Fruit fly (Drosophila melanogaster) whole organism, embryonic: ENCODE results near the gene Elp3.
A peak's percentile ranks its signal among the peaks of the same experiment; 100 is the strongest.

Experiments
- B-H1 ChIP-seq: fragments of 200-800 bp; sonication (Bioruptor generic); IDR thresholded peaks from 3 replicates; pipeline ENCODE4 v1.3.6; 2022; ENCODE audit warnings: missing biosample characterization, missing genetic modification characterization
- CG10267 ChIP-seq: fragments of 200-800 bp; sonication (Bioruptor generic); optimal IDR thresholded peaks from 2 replicates; lab custom pipeline; 2018; ENCODE audit warnings: missing biosample characterization, mild to moderate bottlenecking, missing genetic modification characterization, moderate library complexity
- CG10543 ChIP-seq: fragments of 200-800 bp; sonication (Bioruptor generic); optimal IDR thresholded peaks from 3 replicates; lab custom pipeline; 2017; ENCODE audit warnings: missing biosample characterization, mild to moderate bottlenecking, missing genetic modification characterization, moderate library complexity
- CG12071 ChIP-seq: fragments of 200-800 bp; sonication (Bioruptor generic); optimal IDR thresholded peaks from 3 replicates; lab custom pipeline; 2018; ENCODE audit warnings: missing biosample characterization, mild to moderate bottlenecking, missing genetic modification characterization
- CG12219 ChIP-seq: fragments of 200-800 bp; sonication (Bioruptor generic); optimal IDR thresholded peaks from 3 replicates; lab custom pipeline; 2018; ENCODE audit warnings: missing biosample characterization, mild to moderate bottlenecking, missing genetic modification characterization
- CG12236 ChIP-seq: fragments of 200-800 bp; sonication (Bioruptor generic); optimal IDR thresholded peaks from 2 replicates; lab custom pipeline; 2016; ENCODE audit warnings: missing biosample characterization, missing genetic modification characterization
- CG15073 ChIP-seq: fragments of 200-800 bp; sonication (Bioruptor generic); optimal IDR thresholded peaks from 2 replicates; lab custom pipeline; 2016; ENCODE audit warnings: missing biosample characterization, missing genetic modification characterization
- CG1602 ChIP-seq: fragments of 200-800 bp; sonication (Bioruptor generic); optimal IDR thresholded peaks from 3 replicates; lab custom pipeline; 2016; ENCODE audit warnings: missing biosample characterization, missing genetic modification characterization
- CG17186 ChIP-seq: fragments of 200-800 bp; sonication (Bioruptor generic); optimal IDR thresholded peaks from 3 replicates; lab custom pipeline; 2017; ENCODE audit warnings: missing biosample characterization, missing genetic modification reagents, missing genetic modification characterization
- CG18262 ChIP-seq: fragments of 200-800 bp; optimal IDR thresholded peaks from 3 replicates; lab custom pipeline; 2019; ENCODE audit warnings: missing biosample characterization, mild to moderate bottlenecking, missing genetic modification characterization, moderate library complexity
- CG18476 ChIP-seq: fragments of 200-800 bp; sonication (Bioruptor generic); optimal IDR thresholded peaks from 2 replicates; lab custom pipeline; 2016; ENCODE audit warnings: missing biosample characterization, mild to moderate bottlenecking, missing genetic modification characterization
- CG2875 ChIP-seq: fragments of 200-800 bp; sonication (Bioruptor generic); optimal IDR thresholded peaks from 2 replicates; lab custom pipeline; 2017; ENCODE audit warnings: missing biosample characterization, mild to moderate bottlenecking, missing genetic modification characterization, missing genetic modification reagents
- CG31224 ChIP-seq: fragments of 200-800 bp; sonication (Bioruptor generic); IDR thresholded peaks from 2 replicates; pipeline ENCODE4 v1.3.6; 2022; ENCODE audit warnings: missing biosample characterization, missing genetic modification characterization
- CG31441 ChIP-seq: fragments of 200-800 bp; sonication (Bioruptor generic); IDR thresholded peaks from 2 replicates; pipeline ENCODE4 v1.3.6; 2022; ENCODE audit warnings: missing biosample characterization, missing genetic modification characterization
- CG3726 ChIP-seq: fragments of 200-800 bp; sonication (Bioruptor generic); IDR thresholded peaks from 3 replicates; pipeline ENCODE4, ENCODE4 v1.3.6; 2022; ENCODE audit warnings: missing biosample characterization, missing genetic modification characterization
- CG3838 ChIP-seq: fragments of 200-800 bp; sonication (Bioruptor generic); optimal IDR thresholded peaks from 3 replicates; lab custom pipeline; 2016; ENCODE audit warnings: missing biosample characterization, missing genetic modification characterization
- CG7357 ChIP-seq: fragments of 200-800 bp; sonication (Bioruptor generic); IDR thresholded peaks from 3 replicates; pipeline ENCODE4 v1.3.6; 2022; ENCODE audit warnings: missing biosample characterization, missing genetic modification characterization
- CG7963 ChIP-seq: fragments of 200-800 bp; sonication (Bioruptor generic); IDR thresholded peaks from 3 replicates; pipeline ENCODE4 v1.3.6; 2022; ENCODE audit warnings: missing biosample characterization, missing genetic modification characterization; ENCODE audit not compliant: partially characterized antibody
- CG8290 ChIP-seq, 3 experiments: fragments of 200-800 bp; sonication (Bioruptor generic); optimal IDR thresholded peaks; 2 replicates each; lab custom pipeline; 2016 to 2019; ENCODE audit warnings: missing biosample characterization in 3 of 3, missing genetic modification characterization in 3 of 3, mild to moderate bottlenecking in 2 of 3, moderate library complexity in 1 of 3
- Dbx ChIP-seq: fragments of 200-800 bp; sonication (Bioruptor generic); IDR thresholded peaks from 3 replicates; pipeline ENCODE4 v1.3.6; 2022; ENCODE audit warnings: missing biosample characterization, missing genetic modification characterization
- Drgx ChIP-seq: fragments of 200-800 bp; sonication (Bioruptor generic); IDR thresholded peaks from 2 replicates; pipeline ENCODE4 v1.3.6; 2022; ENCODE audit warnings: missing biosample characterization, missing genetic modification characterization
- E2f2 ChIP-seq: fragments of 200-800 bp; sonication (Bioruptor generic); IDR thresholded peaks from 2 replicates; pipeline ENCODE4 v1.3.6; 2022; ENCODE audit warnings: missing biosample characterization, missing genetic modification characterization
- Gug ChIP-seq: fragments of 200-800 bp; sonication (Bioruptor generic); IDR thresholded peaks from 4 replicates; pipeline ENCODE4 v1.3.6; 2022; ENCODE audit warnings: missing biosample characterization, missing genetic modification characterization
- HLH4C ChIP-seq: fragments of 200-800 bp; sonication (Bioruptor generic); IDR thresholded peaks from 3 replicates; pipeline ENCODE4 v1.3.6; 2022; ENCODE audit warnings: missing biosample characterization, missing genetic modification characterization; ENCODE audit not compliant: partially characterized antibody
- Hr3 ChIP-seq: fragments of 200-800 bp; sonication (Bioruptor generic); optimal IDR thresholded peaks from 3 replicates; lab custom pipeline; 2016; ENCODE audit warnings: missing biosample characterization, missing genetic modification characterization
- Hr78 ChIP-seq, 2 experiments: fragments of 200-800 bp in 1 of 2; fragments of >200 bp in 1 of 2; sonication (Bioruptor generic) in 1 of 2; optimal IDR thresholded peaks; 2 replicates each; lab custom pipeline; 2017 to 2019; ENCODE audit warnings: missing biosample characterization in 2 of 2, missing genetic modification characterization in 2 of 2, mild to moderate bottlenecking in 1 of 2, moderate library complexity in 1 of 2
- Hsf ChIP-seq: fragments of 200-800 bp; sonication (Bioruptor generic); optimal IDR thresholded peaks from 3 replicates; lab custom pipeline; 2016; ENCODE audit warnings: missing biosample characterization, missing genetic modification characterization
- MESR4 ChIP-seq: fragments of 200-800 bp; sonication (Bioruptor generic); optimal IDR thresholded peaks from 2 replicates; lab custom pipeline; 2018; ENCODE audit warnings: missing biosample characterization, mild to moderate bottlenecking, missing genetic modification characterization, moderate library complexity
- Max ChIP-seq: fragments of 200-800 bp; sonication (Bioruptor generic); optimal IDR thresholded peaks from 2 replicates; lab custom pipeline; 2016; ENCODE audit warnings: missing biosample characterization, mild to moderate bottlenecking, missing genetic modification characterization
- Mes4 ChIP-seq: fragments of 200-800 bp; sonication (Bioruptor generic); optimal IDR thresholded peaks from 2 replicates; lab custom pipeline; 2016; ENCODE audit warnings: missing biosample characterization, missing genetic modification characterization
- NC2α ChIP-seq: fragments of 200-800 bp; sonication (Bioruptor generic); optimal IDR thresholded peaks from 2 replicates; lab custom pipeline; 2016; ENCODE audit warnings: missing biosample characterization, missing genetic modification characterization
- Opbp ChIP-seq: fragments of 200-800 bp; sonication (Bioruptor generic); IDR thresholded peaks from 3 replicates; pipeline ENCODE4 v1.3.6; 2022; ENCODE audit warnings: missing biosample characterization, missing genetic modification characterization; ENCODE audit not compliant: partially characterized antibody
- Six4 ChIP-seq: fragments of 200-800 bp; sonication (Bioruptor generic); optimal IDR thresholded peaks from 2 replicates; lab custom pipeline; 2016; ENCODE audit warnings: missing biosample characterization, missing genetic modification characterization
- Sry-δ ChIP-seq: fragments of 200-800 bp; sonication (Bioruptor generic); optimal IDR thresholded peaks from 2 replicates; lab custom pipeline; 2016; ENCODE audit warnings: missing biosample characterization, missing genetic modification characterization
- Xrp1 ChIP-seq: fragments of 200-800 bp; sonication (Bioruptor generic); IDR thresholded peaks from 2 replicates; pipeline ENCODE4 v1.3.6; 2022; ENCODE audit warnings: missing biosample characterization, missing genetic modification characterization
- al ChIP-seq: fragments of 200-800 bp; sonication (Bioruptor generic); IDR thresholded peaks from 2 replicates; pipeline ENCODE4 v1.3.6; 2022; ENCODE audit warnings: missing biosample characterization, missing genetic modification characterization
- ap ChIP-seq: fragments of 200-800 bp; sonication (Bioruptor generic); IDR thresholded peaks from 2 replicates; pipeline ENCODE4 v1.3.6; 2022; ENCODE audit warnings: missing biosample characterization, missing genetic modification characterization
- bbx ChIP-seq: fragments of 200-800 bp; sonication (Bioruptor generic); IDR thresholded peaks from 2 replicates; pipeline ENCODE4 v1.3.6; 2022; ENCODE audit warnings: missing biosample characterization, missing genetic modification characterization; ENCODE audit not compliant: partially characterized antibody
- esg ChIP-seq: fragments of 200-800 bp; sonication (Bioruptor generic); conservative IDR thresholded peaks from 2 replicates; pipeline ENCODE4 v1.3.6; 2022; ENCODE audit warnings: missing biosample characterization, missing genetic modification characterization
- ewg ChIP-seq: fragments of 200-800 bp; sonication (Bioruptor generic); optimal IDR thresholded peaks from 3 replicates; lab custom pipeline; 2017; ENCODE audit warnings: mild to moderate bottlenecking, missing biosample characterization, missing genetic modification reagents, missing genetic modification characterization
- ftz-f1 ChIP-seq: fragments of 200-800 bp; sonication (Bioruptor generic); optimal IDR thresholded peaks from 2 replicates; lab custom pipeline; 2016; ENCODE audit warnings: missing biosample characterization, missing genetic modification characterization
- gfzf ChIP-seq: fragments of 200-800 bp; sonication (Bioruptor generic); optimal IDR thresholded peaks from 2 replicates; lab custom pipeline; 2016; ENCODE audit warnings: missing biosample characterization, mild to moderate bottlenecking, missing genetic modification characterization, moderate library complexity
- knrl ChIP-seq: fragments of 200-800 bp; sonication (Bioruptor generic); IDR thresholded peaks from 3 replicates; pipeline ENCODE4 v1.3.6; 2022; ENCODE audit warnings: missing biosample characterization, missing genetic modification characterization; ENCODE audit not compliant: partially characterized antibody
- onecut ChIP-seq: fragments of 200-800 bp; sonication (Bioruptor generic); IDR thresholded peaks from 2 replicates; pipeline ENCODE4 v1.3.6; 2022; ENCODE audit warnings: missing biosample characterization, missing genetic modification characterization
- pb ChIP-seq: fragments of 200-800 bp; sonication (Bioruptor generic); optimal IDR thresholded peaks from 3 replicates; lab custom pipeline; 2016; ENCODE audit warnings: missing biosample characterization, missing genetic modification characterization
- phol ChIP-seq: fragments of 200-800 bp; sonication (Bioruptor generic); optimal IDR thresholded peaks from 3 replicates; lab custom pipeline; 2018; ENCODE audit warnings: missing biosample characterization, mild to moderate bottlenecking, missing genetic modification characterization, moderate library complexity
- sisA ChIP-seq: fragments of 200-800 bp; sonication (Bioruptor generic); IDR thresholded peaks from 2 replicates; pipeline ENCODE4 v1.3.6; 2022; ENCODE audit warnings: missing biosample characterization, missing genetic modification characterization
- slou ChIP-seq: fragments of 200-800 bp; sonication (Bioruptor generic); optimal IDR thresholded peaks from 3 replicates; lab custom pipeline; 2016; ENCODE audit warnings: missing biosample characterization, missing genetic modification characterization
- sqz ChIP-seq: fragments of 200-800 bp; sonication (Bioruptor generic); optimal IDR thresholded peaks from 3 replicates; lab custom pipeline; 2018; ENCODE audit warnings: missing biosample characterization, mild to moderate bottlenecking, missing genetic modification characterization
- vnd ChIP-seq: fragments of 200-800 bp; sonication (Bioruptor generic); IDR thresholded peaks from 3 replicates; pipeline ENCODE4 v1.3.6; 2022; ENCODE audit warnings: missing biosample characterization, missing genetic modification characterization; ENCODE audit not compliant: partially characterized antibody
- zfh1 ChIP-seq: fragments of 200-800 bp; sonication (Bioruptor generic); IDR thresholded peaks from 3 replicates; pipeline ENCODE4 v1.3.6; 2022; ENCODE audit warnings: missing biosample characterization, missing genetic modification characterization

The Elp3 gene

DNA sequence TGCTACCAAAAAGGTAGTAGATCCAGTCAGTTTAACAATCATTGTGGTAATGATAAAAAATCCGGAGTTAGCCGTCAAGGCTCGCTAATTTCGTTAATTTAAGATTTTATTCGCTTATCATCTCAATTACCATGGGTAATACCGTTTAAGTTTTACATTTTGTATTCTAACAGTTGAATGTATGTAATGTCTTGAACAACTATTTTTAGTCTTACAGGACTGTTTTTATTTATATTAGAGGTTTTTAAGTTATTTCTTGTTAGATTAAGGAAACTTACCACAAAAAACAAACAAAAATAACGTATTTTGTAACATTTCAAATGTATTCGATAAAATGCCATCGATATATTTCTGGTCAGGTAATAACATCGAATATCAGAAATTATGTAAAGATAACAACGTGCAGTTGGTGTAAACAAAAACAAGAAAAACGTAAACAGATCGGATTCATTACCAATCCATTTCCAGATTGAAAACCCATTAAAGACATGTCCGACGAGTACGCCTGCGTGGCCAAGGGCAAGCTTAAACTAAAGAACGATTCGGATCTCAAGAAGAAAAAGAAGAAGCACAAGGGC is 2.4 kb upstream of the Elp3 start, which contains the start of the genes Sfp24F and CG15432 (continued):
- TF ChIP-seq CG7357: no peak
- TF ChIP-seq CG2875 (GFP tag; lab: Kevin White, UChicago): no peak
- TF ChIP-seq bbx (GFP tag; lab: Robert Waterston, UW): peak; percentile 41; the same call in 1 of the 2 replicates
- TF ChIP-seq vnd (GFP tag; lab: Robert Waterston, UW): 0 out of 3 replicates have a peak, but pooled peaks have one; percentile 29
- TF ChIP-seq CG10267: peak; percentile 26
- no peak for TF ChIP-seq CG12071 (GFP tag; lab: Kevin White, UChicago)
- peak; percentile 51 for TF ChIP-seq Sry-δ
- TF ChIP-seq HLH4C: peak; percentile 73
- TF ChIP-seq CG18476: no peak
- TF ChIP-seq ftz-f1 (GFP tag; lab: Kevin White, UChicago): no peak
- no peak for TF ChIP-seq CG10543 (GFP tag; lab: Kevin White, UChicago)
- no peak for TF ChIP-seq sqz (GFP tag; lab: Kevin White, UChicago)
- peak; percentile 30 for TF ChIP-seq MESR4 (GFP tag; lab: Kevin White, UChicago)
- peak; percentile 39; the same call in 1 of the 3 replicates for TF ChIP-seq Opbp (GFP tag; lab: Robert Waterston, UW)
- TF ChIP-seq CG31224 (GFP tag; lab: Robert Waterston, UW): no peak
- TF ChIP-seq Drgx (GFP tag; lab: Robert Waterston, UW): no peak
- no peak for TF ChIP-seq NC2α (GFP tag; lab: Kevin White, UChicago)
- no peak for TF ChIP-seq Dbx (GFP tag; lab: Robert Waterston, UW)
- no peak; the same call in 2 of the 3 replicates for TF ChIP-seq CG7963 (GFP tag; lab: Robert Waterston, UW)
- no peak for TF ChIP-seq sisA
- TF ChIP-seq CG3726 (GFP tag; lab: Robert Waterston, UW): no peak
- no peak for TF ChIP-seq CG1602 (GFP tag; lab: Kevin White, UChicago)
- TF ChIP-seq ap (GFP tag; lab: Robert Waterston, UW): no peak
- TF ChIP-seq Mes4 (GFP tag; lab: Kevin White, UChicago): no peak
- TF ChIP-seq CG18262: no peak
- TF ChIP-seq pb: no peak
- TF ChIP-seq Hsf: no peak
- TF ChIP-seq Hr3 (GFP tag; lab: Kevin White, UChicago): no peak
- TF ChIP-seq gfzf (GFP tag; lab: Kevin White, UChicago): peak; percentile 32
- no peak for TF ChIP-seq B-H1
- no peak for TF ChIP-seq phol (tag; lab: Kevin White, UChicago)

DNA sequence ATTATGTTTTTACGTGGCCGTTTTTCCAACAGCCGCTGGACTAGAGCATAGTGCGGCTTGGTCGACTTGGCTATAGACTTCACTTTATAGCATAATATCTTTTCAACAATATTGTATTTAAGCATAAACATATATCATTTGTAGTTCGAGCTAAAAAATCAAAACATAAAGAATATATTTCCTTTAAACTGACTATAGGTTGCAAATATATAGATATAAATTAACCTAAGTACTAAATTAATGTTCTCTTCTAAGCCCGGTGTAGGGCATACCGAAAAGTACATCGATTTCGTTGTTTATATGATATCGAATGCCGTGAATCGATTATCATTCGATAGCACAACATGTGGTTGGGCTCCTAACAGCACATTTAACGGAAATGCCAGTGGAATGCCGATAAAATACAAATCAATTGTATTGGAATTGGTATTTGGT is 4.1 kb downstream of the Elp3 start, which contains the start of gene MFS18:
Gene MFS18, minus strand, starts transcription at position 54 of the 435 bp plus-strand sequence.
- TF ChIP-seq esg (GFP tag; lab: Robert Waterston, UW) (peak; percentile 99), CG17186 (GFP tag; lab: Kevin White, UChicago) (peak; percentile 92), al (GFP tag; lab: Robert Waterston, UW) (peak; percentile 99), Max (peak; percentile 99), onecut (GFP tag; lab: Robert Waterston, UW) (peak; percentile 89), ewg (GFP tag; lab: Kevin White, UChicago) (peak; percentile 88), CG8290 (GFP tag; optimal IDR thresholded peaks at IDR 0.05; lab: Kevin White, UChicago) (peak; percentile 97), CG8290 (tag; optimal IDR thresholded peaks at IDR 0.05; lab: Kevin White, UChicago) (peak; percentile 20 to 78), Gug (GFP tag; lab: Robert Waterston, UW) (peak; percentile 99), Xrp1 (GFP tag; lab: Robert Waterston, UW) (peak; percentile 100), Six4 (GFP tag; lab: Kevin White, UChicago) (peak; percentile 99), CG31441 (GFP tag; lab: Robert Waterston, UW) (peak; percentile 99), E2f2 (GFP tag; lab: Robert Waterston, UW) (peak; percentile 88), knrl (GFP tag; lab: Robert Waterston, UW) (no peak; the same call in 2 of the 3 replicates), CG12219 (GFP tag; lab: Kevin White, UChicago) (peak; percentile 89), zfh1 (GFP tag; lab: Robert Waterston, UW) (peak; percentile 99), CG12236 (GFP tag; lab: Kevin White, UChicago) (peak; percentile 31), CG3838 (GFP tag; lab: Kevin White, UChicago) (peak; percentile 92), Hr78 (GFP tag; optimal IDR thresholded peaks at IDR 0.05; lab: Kevin White, UChicago) (no peak), CG15073 (GFP tag; lab: Kevin White, UChicago) (peak; percentile 80), slou (GFP tag; lab: Kevin White, UChicago) (peak; percentile 98)
